Fruit fly (Drosophila melanogaster) ovary, adult (tissue): ENCODE data around the gene Dhc93AB.

Source experiments
- CG17801 ChIP-seq: fragments of 200-800 bp; optimal IDR thresholded peaks from 2 replicates; lab custom pipeline; 2019; ENCODE audit warnings: missing biosample characterization, mild to moderate bottlenecking, missing genetic modification characterization, moderate library complexity; ENCODE audit not compliant: partially characterized antibody

Dhc93AB gene

DNA sequence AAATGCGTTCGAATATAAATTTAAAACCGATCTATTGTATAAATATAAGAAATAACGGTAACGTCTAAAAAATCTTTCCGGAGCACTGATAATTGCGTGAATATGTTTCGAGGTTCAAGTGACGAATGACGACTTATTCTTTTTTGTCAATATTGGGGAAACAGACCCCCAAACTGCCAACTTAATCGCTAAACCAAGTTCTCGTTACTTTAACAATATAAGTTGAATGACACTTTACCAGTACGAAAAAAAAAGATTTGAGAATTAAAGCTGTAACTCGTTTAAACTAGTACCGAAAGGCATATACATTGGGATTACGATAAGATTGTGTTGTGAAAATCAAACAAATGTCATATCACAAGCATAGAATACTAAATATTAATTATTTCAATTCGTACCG, 54.5 kb downstream of the Dhc93AB start, which contains the start of gene CG43446:
Gene CG43446, minus strand, starts transcription at position 101 of the 400 bp plus-strand sequence.
- TF ChIP-seq CG17801 = no peak

DNA sequence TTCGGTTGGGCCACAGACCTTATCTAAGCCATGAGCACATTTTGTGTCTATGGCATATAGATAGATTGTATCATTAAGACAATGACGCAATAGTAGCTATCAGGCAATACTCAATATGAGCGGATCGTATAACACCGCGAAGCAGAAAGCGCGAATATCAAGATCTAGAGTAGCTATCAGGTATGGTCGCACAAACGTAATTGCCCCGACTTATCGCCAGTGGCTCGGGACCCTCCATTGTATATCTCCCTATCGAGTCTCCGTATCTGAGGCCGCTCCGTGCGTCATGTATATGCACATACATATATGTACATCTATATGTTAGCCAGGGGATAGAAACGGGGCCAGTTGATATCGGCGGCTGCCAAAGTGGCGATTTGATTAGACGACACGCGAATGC, 56.7 kb downstream of the Dhc93AB start:
- no peak for TF ChIP-seq CG17801

DNA sequence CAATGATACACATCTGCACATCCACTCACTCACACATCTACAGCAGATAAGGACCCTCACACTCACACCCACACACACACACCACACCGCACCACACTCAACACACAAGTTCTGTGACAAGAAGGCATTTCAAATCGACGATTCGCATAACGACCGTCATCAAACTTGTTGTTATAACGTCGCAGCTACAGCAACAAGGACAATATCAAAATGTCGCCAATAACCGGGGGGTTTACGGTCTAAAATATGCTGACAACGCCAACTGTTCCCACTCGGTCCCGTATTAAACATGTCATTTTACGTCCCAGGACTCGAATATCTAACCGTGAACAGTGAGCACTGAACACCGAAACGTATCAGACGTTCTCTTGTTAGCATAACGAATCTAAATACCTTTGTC, 57.4 kb downstream of the Dhc93AB start:
- TF ChIP-seq CG17801 = no peak

DNA sequence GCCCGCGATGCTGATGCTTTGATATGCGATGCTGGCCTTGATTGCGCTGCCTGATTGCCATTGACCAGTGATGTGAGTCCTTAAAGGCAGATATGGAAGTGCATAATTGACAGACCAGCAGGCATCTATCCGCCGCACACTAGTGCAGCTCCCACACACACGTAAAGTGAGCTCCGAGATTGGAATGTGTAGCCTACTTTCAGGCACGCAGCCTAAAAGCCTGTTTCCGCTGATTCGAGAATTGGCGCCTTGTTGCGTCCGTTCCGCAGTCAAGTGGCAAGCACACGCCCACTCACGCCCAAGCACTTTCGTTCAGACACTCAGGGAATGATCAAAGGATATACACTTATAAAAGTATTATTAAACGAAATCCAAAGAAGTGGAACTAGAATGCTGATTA, 58.2 kb downstream of the Dhc93AB start:
- TF ChIP-seq CG17801 = no peak

DNA sequence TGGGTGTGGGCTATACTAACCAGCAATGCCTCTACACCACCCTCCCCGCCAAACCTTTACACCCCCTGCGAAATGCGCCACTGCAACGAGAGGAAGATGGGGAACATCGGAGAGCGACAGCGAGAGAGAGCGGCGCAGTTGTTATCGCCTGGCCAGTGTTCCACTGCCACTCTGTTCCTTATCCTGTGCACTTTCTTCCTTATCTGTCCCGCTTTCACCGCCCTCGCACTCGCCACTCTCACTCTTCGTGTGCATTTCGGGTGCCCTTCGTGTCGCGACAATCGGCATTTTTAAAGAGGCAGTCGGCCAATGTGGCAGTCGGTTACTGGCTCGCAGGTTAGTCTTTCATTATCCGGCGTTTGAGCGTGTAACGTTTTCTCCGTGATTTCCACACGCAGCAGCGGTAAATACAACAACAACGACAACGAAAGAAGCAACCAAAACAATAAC, 64.4 kb downstream of the Dhc93AB start, which contains the start of gene Calx:
Gene Calx, plus strand, starts transcription at position 338 of the 450 bp plus-strand sequence.
- TF ChIP-seq CG17801 = no peak

DNA sequence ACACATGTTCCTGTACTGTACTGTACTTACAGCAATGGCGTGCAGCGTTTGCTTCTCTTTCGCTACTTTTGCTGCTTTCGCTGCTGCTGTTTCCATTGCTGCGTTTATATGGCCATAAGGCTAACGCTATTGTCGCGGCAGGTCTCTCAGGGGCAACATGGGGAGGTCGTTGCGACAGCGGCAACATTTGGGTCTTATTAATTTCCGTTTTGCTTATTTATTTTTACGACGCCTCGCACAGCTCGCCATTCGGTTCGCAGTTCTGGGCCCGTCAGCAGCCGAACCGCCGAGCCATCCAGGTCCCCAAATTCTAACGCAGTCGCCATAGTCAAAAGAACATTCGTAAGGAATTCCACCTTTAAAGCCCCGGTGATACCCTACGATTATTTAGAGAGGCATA, 65.7 kb downstream of the Dhc93AB start:
- no peak for TF ChIP-seq CG17801
